Fruit fly (Drosophila melanogaster) whole organism, prepupa: Measurements from ENCODE around the gene CG2104.

Experiments
- Blimp-1 ChIP-seq: fragments of 200-800 bp; sonication (Bioruptor generic); optimal IDR thresholded peaks from 3 replicates; lab custom pipeline; 2017; ENCODE audit warnings: missing biosample characterization, missing genetic modification characterization, mild to moderate bottlenecking, moderate library complexity, missing genetic modification reagents
- CG10669 ChIP-seq: fragments of 200-800 bp; sonication (Bioruptor generic); optimal IDR thresholded peaks from 3 replicates; lab custom pipeline; 2018; ENCODE audit warnings: missing biosample characterization, mild to moderate bottlenecking, missing genetic modification characterization, moderate library complexity
- CG11294 ChIP-seq: fragments of 200-800 bp; sonication (Bioruptor generic); IDR thresholded peaks from 2 replicates; pipeline ENCODE4 v1.3.6; 2022; ENCODE audit warnings: missing biosample characterization, missing genetic modification characterization
- CG11762 ChIP-seq: fragments of 200-800 bp; sonication (Bioruptor generic); optimal IDR thresholded peaks from 3 replicates; lab custom pipeline; 2016; ENCODE audit warnings: missing biosample characterization, missing genetic modification characterization; ENCODE audit not compliant: insufficient read depth
- CG11902 ChIP-seq: fragments of 200-800 bp; sonication (Bioruptor generic); optimal IDR thresholded peaks from 3 replicates; lab custom pipeline; 2016; ENCODE audit warnings: missing biosample characterization, missing genetic modification characterization
- CG15336 ChIP-seq: fragments of 200-800 bp; sonication (Bioruptor generic); IDR thresholded peaks from 2 replicates; pipeline ENCODE4 v1.3.6; 2022; ENCODE audit warnings: missing biosample characterization, missing genetic modification characterization
- CG1621 ChIP-seq: fragments of 200-800 bp; sonication (Bioruptor generic); optimal IDR thresholded peaks from 3 replicates; lab custom pipeline; 2018; ENCODE audit warnings: missing biosample characterization, mild to moderate bottlenecking, missing genetic modification characterization
- CG16779 ChIP-seq: fragments of 200-800 bp; sonication (Bioruptor generic); optimal IDR thresholded peaks from 3 replicates; lab custom pipeline; 2017; ENCODE audit warnings: missing biosample characterization, mild to moderate bottlenecking, missing genetic modification characterization
- CG3032 ChIP-seq: fragments of 200-800 bp; optimal IDR thresholded peaks from 2 replicates; lab custom pipeline; 2019; ENCODE audit warnings: missing biosample characterization, mild to moderate bottlenecking, missing genetic modification characterization, moderate library complexity
- CG31627 ChIP-seq: fragments of 200-800 bp; sonication (Bioruptor generic); optimal IDR thresholded peaks from 3 replicates; lab custom pipeline; 2016; ENCODE audit warnings: missing biosample characterization, missing genetic modification characterization
- CG32006 ChIP-seq: fragments of 200-800 bp; sonication (Bioruptor generic); optimal IDR thresholded peaks from 3 replicates; lab custom pipeline; 2017; ENCODE audit warnings: missing biosample characterization, mild to moderate bottlenecking, missing genetic modification characterization
- CG34406 ChIP-seq: fragments of 200-800 bp; sonication (Bioruptor generic); optimal IDR thresholded peaks from 3 replicates; lab custom pipeline; 2016; ENCODE audit warnings: missing biosample characterization, missing genetic modification characterization
- CG3919 ChIP-seq: fragments of 200-800 bp; sonication (Bioruptor generic); optimal IDR thresholded peaks from 3 replicates; lab custom pipeline; 2016; ENCODE audit warnings: missing biosample characterization, missing genetic modification characterization
- CG4318 ChIP-seq: fragments of 200-800 bp; sonication (Bioruptor generic); optimal IDR thresholded peaks from 3 replicates; lab custom pipeline; 2017; ENCODE audit warnings: missing biosample characterization, mild to moderate bottlenecking, missing genetic modification characterization
- CG6163 ChIP-seq: fragments of 200-800 bp; sonication (Bioruptor generic); IDR thresholded peaks from 3 replicates; pipeline ENCODE4 v1.3.6; 2022; ENCODE audit warnings: missing biosample characterization, missing genetic modification characterization
- CG6276 ChIP-seq: fragments of 200-800 bp; sonication (Bioruptor generic); optimal IDR thresholded peaks from 2 replicates; lab custom pipeline; 2017; ENCODE audit warnings: missing biosample characterization, mild to moderate bottlenecking, missing genetic modification characterization
- CG6792 ChIP-seq: fragments of 200-800 bp; sonication (Bioruptor generic); optimal IDR thresholded peaks from 3 replicates; lab custom pipeline; 2016; ENCODE audit warnings: missing biosample characterization, missing genetic modification characterization
- CG6808 ChIP-seq: fragments of 200-800 bp; sonication (Bioruptor generic); optimal IDR thresholded peaks from 3 replicates; lab custom pipeline; 2017; ENCODE audit warnings: missing biosample characterization, missing genetic modification characterization, mild to moderate bottlenecking, moderate library complexity, missing genetic modification reagents
- CG6854 ChIP-seq: fragments of 200-800 bp; sonication (Bioruptor generic); optimal IDR thresholded peaks from 2 replicates; lab custom pipeline; 2017; ENCODE audit warnings: missing biosample characterization, mild to moderate bottlenecking, missing genetic modification characterization
- CG7368 ChIP-seq: fragments of 200-800 bp; sonication (Bioruptor generic); optimal IDR thresholded peaks from 3 replicates; lab custom pipeline; 2016; ENCODE audit warnings: missing biosample characterization, missing genetic modification characterization
- CG8119 ChIP-seq: fragments of 200-800 bp; sonication (Bioruptor generic); IDR thresholded peaks from 3 replicates; pipeline ENCODE4 v1.3.6; 2022; ENCODE audit warnings: missing biosample characterization, missing genetic modification characterization
- CG8319 ChIP-seq: fragments of 200-800 bp; sonication (Bioruptor generic); optimal IDR thresholded peaks from 3 replicates; lab custom pipeline; 2016; ENCODE audit warnings: missing biosample characterization, missing genetic modification characterization
- CG8632 ChIP-seq: fragments of 200-800 bp; sonication (Bioruptor generic); optimal IDR thresholded peaks from 3 replicates; lab custom pipeline; 2016; ENCODE audit warnings: missing biosample characterization, missing genetic modification characterization
- CG9139 ChIP-seq: fragments of 200-800 bp; sonication (Bioruptor generic); optimal IDR thresholded peaks from 3 replicates; lab custom pipeline; 2017; ENCODE audit warnings: missing biosample characterization, mild to moderate bottlenecking, missing genetic modification characterization
- Eip75B ChIP-seq: fragments of 200-800 bp; sonication (Bioruptor generic); optimal IDR thresholded peaks from 3 replicates; lab custom pipeline; 2016; ENCODE audit warnings: missing biosample characterization, missing genetic modification characterization
- Eip78C ChIP-seq: fragments of 200-800 bp; sonication (Bioruptor generic); peaks from one replicate; lab custom pipeline; 2016; ENCODE audit warnings: missing biosample characterization, missing genetic modification characterization
- Eip93F ChIP-seq: fragments of 200-800 bp; sonication (Bioruptor generic); optimal IDR thresholded peaks from 2 replicates; lab custom pipeline; 2016; ENCODE audit warnings: missing biosample characterization, mild to moderate bottlenecking, missing genetic modification characterization
- Ets21C ChIP-seq: fragments of 200-800 bp; sonication (Bioruptor generic); optimal IDR thresholded peaks from 3 replicates; lab custom pipeline; 2016; ENCODE audit warnings: missing biosample characterization, missing genetic modification characterization
- Ets96B ChIP-seq: fragments of 200-800 bp; optimal IDR thresholded peaks from 2 replicates; lab custom pipeline; 2019; ENCODE audit warnings: missing biosample characterization, mild to moderate bottlenecking, missing genetic modification characterization, moderate library complexity
- Gug ChIP-seq: fragments of 200-800 bp; sonication (Bioruptor generic); IDR thresholded peaks from 2 replicates; pipeline ENCODE4 v1.3.6; 2022; ENCODE audit warnings: missing biosample characterization, missing genetic modification characterization
- Hr38 ChIP-seq: sonication (Bioruptor generic); optimal IDR thresholded peaks from 2 replicates; lab custom pipeline; 2016; ENCODE audit warnings: missing biosample characterization, missing genetic modification characterization
- Hr39 ChIP-seq: fragments of 200-800 bp; sonication (Bioruptor generic); optimal IDR thresholded peaks from 2 replicates; lab custom pipeline; 2016; ENCODE audit warnings: missing biosample characterization, missing genetic modification characterization
- Lpt ChIP-seq: fragments of 200-800 bp; sonication (Bioruptor generic); optimal IDR thresholded peaks from 3 replicates; lab custom pipeline; 2016; ENCODE audit warnings: missing biosample characterization, missing genetic modification characterization
- Met ChIP-seq: fragments of 200-800 bp; sonication (Bioruptor generic); optimal IDR thresholded peaks from 3 replicates; lab custom pipeline; 2016; ENCODE audit warnings: missing biosample characterization, missing genetic modification characterization
- Smox ChIP-seq: fragments of 200-800 bp; sonication (Bioruptor generic); optimal IDR thresholded peaks from 3 replicates; lab custom pipeline; 2016; ENCODE audit warnings: missing biosample characterization, missing genetic modification characterization
- Sox102F ChIP-seq: fragments of 200-800 bp; sonication (Bioruptor generic); optimal IDR thresholded peaks from 2 replicates; lab custom pipeline; 2016; ENCODE audit warnings: missing biosample characterization, mild to moderate bottlenecking, missing genetic modification characterization
- Sox14 ChIP-seq: fragments of 200-800 bp; sonication (Bioruptor generic); optimal IDR thresholded peaks from 3 replicates; lab custom pipeline; 2016; ENCODE audit warnings: missing biosample characterization, missing genetic modification characterization
- achi ChIP-seq: fragments of 200-800 bp; sonication (Bioruptor generic); optimal IDR thresholded peaks from 3 replicates; lab custom pipeline; 2016; ENCODE audit warnings: missing biosample characterization, missing genetic modification characterization
- acj6 ChIP-seq: fragments of 200-800 bp; sonication (Bioruptor generic); optimal IDR thresholded peaks from 3 replicates; lab custom pipeline; 2016; ENCODE audit warnings: missing biosample characterization, missing genetic modification characterization
- cyc ChIP-seq: fragments of 200-800 bp; sonication (Bioruptor generic); optimal IDR thresholded peaks from 3 replicates; lab custom pipeline; 2016; ENCODE audit warnings: missing biosample characterization, missing genetic modification characterization
- dac ChIP-seq: fragments of 200-800 bp; sonication (Bioruptor generic); optimal IDR thresholded peaks from 2 replicates; lab custom pipeline; 2017; ENCODE audit warnings: missing biosample characterization, mild to moderate bottlenecking, missing genetic modification characterization
- eg ChIP-seq: fragments of 200-800 bp; sonication (Bioruptor generic); IDR thresholded peaks from 3 replicates; pipeline ENCODE4 v1.3.6; 2022; ENCODE audit warnings: missing biosample characterization, missing genetic modification characterization
- esn ChIP-seq: fragments of 200-800 bp; sonication (Bioruptor generic); optimal IDR thresholded peaks from 2 replicates; lab custom pipeline; 2016; ENCODE audit warnings: missing biosample characterization, mild to moderate bottlenecking, missing genetic modification characterization, moderate library complexity
- fd59A ChIP-seq: fragments of 200-800 bp; sonication (Bioruptor generic); optimal IDR thresholded peaks from 2 replicates; lab custom pipeline; 2017; ENCODE audit warnings: missing biosample characterization, mild to moderate bottlenecking, missing genetic modification characterization, missing genetic modification reagents
- fd85E ChIP-seq: fragments of 200-800 bp; sonication (Bioruptor generic); optimal IDR thresholded peaks from 3 replicates; lab custom pipeline; 2016; ENCODE audit warnings: missing biosample characterization, missing genetic modification characterization
- fkh ChIP-seq: fragments of 200-800 bp; sonication (Bioruptor generic); optimal IDR thresholded peaks from 3 replicates; lab custom pipeline; 2017; ENCODE audit warnings: missing biosample characterization, mild to moderate bottlenecking, missing genetic modification characterization, moderate library complexity
- lz ChIP-seq: fragments of 200-800 bp; sonication (Bioruptor generic); optimal IDR thresholded peaks from 3 replicates; lab custom pipeline; 2016; ENCODE audit warnings: missing biosample characterization, missing genetic modification characterization
- net ChIP-seq: fragments of 200-800 bp; sonication (Bioruptor generic); optimal IDR thresholded peaks from 3 replicates; lab custom pipeline; 2016; ENCODE audit warnings: missing biosample characterization, missing genetic modification characterization
- salr ChIP-seq, 2 experiments: fragments of 200-800 bp; sonication (Bioruptor generic); optimal IDR thresholded peaks; 3 replicates each; lab custom pipeline; 2016 to 2018; ENCODE audit warnings: missing biosample characterization in 2 of 2, missing genetic modification characterization in 2 of 2, mild to moderate bottlenecking in 1 of 2
- ss ChIP-seq, 2 experiments: fragments of 200-800 bp; sonication (Bioruptor generic); optimal IDR thresholded peaks; 2 replicates in 1 of 2; 3 replicates in 1 of 2; lab custom pipeline; 2017 to 2018; ENCODE audit warnings: mild to moderate bottlenecking in 2 of 2, missing biosample characterization in 2 of 2, missing genetic modification characterization in 2 of 2, moderate library complexity in 1 of 2
- svp ChIP-seq: fragments of 200-800 bp; sonication (Bioruptor generic); peaks from one replicate; lab custom pipeline; 2016; ENCODE audit warnings: missing biosample characterization, missing genetic modification characterization
- vri ChIP-seq: fragments of 200-800 bp; sonication (Bioruptor generic); optimal IDR thresholded peaks from 3 replicates; lab custom pipeline; 2016; ENCODE audit warnings: missing biosample characterization, mild to moderate bottlenecking, missing genetic modification characterization

The CG2104 gene

dm6 chr3R:5705469-5706067, 12.5 kb upstream of the CG2104 start:
- no peak for TF ChIP-seq CG11902
- no peak for TF ChIP-seq CG9139
- TF ChIP-seq Met (GFP tag; lab: Kevin White, UChicago), result peak; percentile 18
- TF ChIP-seq CG6808 (GFP tag; lab: Kevin White, UChicago), result peak; percentile 41
- peak; percentile 32 for TF ChIP-seq CG4318
- TF ChIP-seq CG6854, result no peak
- peak; percentile 72; the same call in 2 of the 3 replicates for TF ChIP-seq eg (GFP tag; lab: Robert Waterston, UW)
- TF ChIP-seq CG16779 (tag; lab: Kevin White, UChicago), result peak; percentile 25
- TF ChIP-seq CG8632 (GFP tag; lab: Kevin White, UChicago), result peak; percentile 18
- peak; percentile 39; the same call in 1 of the 3 replicates for TF ChIP-seq CG6163 (GFP tag; lab: Robert Waterston, UW)
- TF ChIP-seq fd59A, result no peak
- TF ChIP-seq CG34406 (GFP tag; lab: Kevin White, UChicago), result no peak
- peak; percentile 60 for TF ChIP-seq svp (GFP tag; lab: Kevin White, UChicago)
- TF ChIP-seq fd85E (GFP tag; lab: Kevin White, UChicago), result no peak
- TF ChIP-seq CG15336 (GFP tag; lab: Robert Waterston, UW), result peak; percentile 82
- peak; percentile 35; the same call in 1 of the 2 replicates for TF ChIP-seq Gug (GFP tag; lab: Robert Waterston, UW)
- no peak for TF ChIP-seq CG7368
- TF ChIP-seq CG8119 (GFP tag; lab: Robert Waterston, UW), result peak; percentile 74
- no peak for TF ChIP-seq Sox102F (GFP tag; lab: Kevin White, UChicago)
- peak; percentile 11 for TF ChIP-seq lz (GFP tag; lab: Kevin White, UChicago)
- no peak for TF ChIP-seq Blimp-1 (GFP tag; lab: Kevin White, UChicago)
- peak; percentile 11 for TF ChIP-seq net
- peak; percentile 16 for TF ChIP-seq CG31627 (GFP tag; lab: Kevin White, UChicago)
- no peak for TF ChIP-seq dac
- peak; percentile 10 for TF ChIP-seq Hr39 (GFP tag; lab: Kevin White, UChicago)
- peak; percentile 88 for TF ChIP-seq Eip78C
- TF ChIP-seq achi, result peak; percentile 28
- no peak for TF ChIP-seq Eip93F
- TF ChIP-seq cyc (GFP tag; lab: Kevin White, UChicago), result no peak
- TF ChIP-seq acj6 (GFP tag; lab: Kevin White, UChicago), result peak; percentile 49
- no peak for TF ChIP-seq CG6792 (GFP tag; lab: Kevin White, UChicago)
- TF ChIP-seq Eip75B, result no peak
- no peak for TF ChIP-seq Ets96B (tag; lab: Kevin White, UChicago)
- no peak for TF ChIP-seq esn (GFP tag; lab: Kevin White, UChicago)
- TF ChIP-seq CG8319 (GFP tag; lab: Kevin White, UChicago), result no peak
- TF ChIP-seq CG11294 (GFP tag; lab: Robert Waterston, UW), result peak; percentile 60; the same call in 1 of the 2 replicates
- TF ChIP-seq CG10669 (GFP tag; lab: Kevin White, UChicago), result no peak
- no peak for TF ChIP-seq CG3032 (tag; lab: Kevin White, UChicago)
- TF ChIP-seq Smox (GFP tag; lab: Kevin White, UChicago), result peak; percentile 1
- TF ChIP-seq Lpt (GFP tag; lab: Kevin White, UChicago), result peak; percentile 6
- TF ChIP-seq vri (GFP tag; lab: Kevin White, UChicago), result no peak
- TF ChIP-seq salr (GFP tag; optimal IDR thresholded peaks at IDR 0.05; lab: Kevin White, UChicago), result peak in 1 of 2 experiments; percentile 53
- TF ChIP-seq fkh, result no peak
- TF ChIP-seq CG32006 (GFP tag; lab: Kevin White, UChicago), result peak; percentile 80
- no peak for TF ChIP-seq Hr38
- TF ChIP-seq CG6276 (GFP tag; lab: Kevin White, UChicago), result peak; percentile 71
- no peak for TF ChIP-seq Ets21C
- TF ChIP-seq CG1621 (tag; lab: Kevin White, UChicago), result no peak
- no peak for TF ChIP-seq ss (GFP tag; optimal IDR thresholded peaks at IDR 0.05; lab: Kevin White, UChicago)
- TF ChIP-seq Sox14, result peak; percentile 37
- no peak for TF ChIP-seq CG11762 (GFP tag; lab: Kevin White, UChicago)
- TF ChIP-seq CG3919, result peak; percentile 44
